Fruit fly (Drosophila melanogaster) whole organism, wandering third instar larva: Measurements from ENCODE around the gene CG5853.

ENCODE experiments used
- Abd-B ChIP-seq: fragments of >200 bp; optimal IDR thresholded peaks from 2 replicates; lab custom pipeline; 2017; ENCODE audit warnings: missing biosample characterization, missing genetic modification characterization
- CG32264 ChIP-seq: fragments of 200-800 bp; sonication (Bioruptor generic); optimal IDR thresholded peaks from 2 replicates; lab custom pipeline; 2016; ENCODE audit warnings: missing biosample characterization, missing genetic modification characterization
- CG9705 ChIP-seq: fragments of 200-800 bp; sonication (Bioruptor generic); optimal IDR thresholded peaks from 2 replicates; lab custom pipeline; 2018; ENCODE audit warnings: missing biosample characterization, mild to moderate bottlenecking, missing genetic modification characterization
- CrebA ChIP-seq: fragments of 200-800 bp; sonication (Bioruptor generic); optimal IDR thresholded peaks from 2 replicates; lab custom pipeline; 2016; ENCODE audit warnings: missing biosample characterization, mild to moderate bottlenecking, missing genetic modification characterization, borderline replicate concordance
- Dfd ChIP-seq: fragments of >200 bp; optimal IDR thresholded peaks from 2 replicates; lab custom pipeline; 2017; ENCODE audit warnings: missing biosample characterization, missing genetic modification characterization
- Dif ChIP-seq: fragments of 200-275, 200-300 bp; sonication (Bioruptor generic); optimal IDR thresholded peaks from 2 replicates; lab custom pipeline; 2018; ENCODE audit warnings: missing biosample characterization, missing genetic modification characterization; ENCODE audit not compliant: partially characterized antibody
- GATAd ChIP-seq: sonication (Bioruptor generic); optimal IDR thresholded peaks from 2 replicates; lab custom pipeline; 2016; ENCODE audit warnings: missing biosample characterization, missing genetic modification characterization
- HLH106 ChIP-seq: fragments of 200-800 bp; optimal IDR thresholded peaks from 3 replicates; lab custom pipeline; 2019; ENCODE audit warnings: missing biosample characterization, mild to moderate bottlenecking, missing genetic modification characterization, moderate library complexity
- Hnf4 ChIP-seq: fragments of 200-800 bp; sonication (Bioruptor generic); optimal IDR thresholded peaks from 2 replicates; lab custom pipeline; 2016; ENCODE audit warnings: missing biosample characterization, mild to moderate bottlenecking, missing genetic modification characterization
- Hr78 ChIP-seq: fragments of >200 bp; optimal IDR thresholded peaks from 2 replicates; lab custom pipeline; 2017; ENCODE audit warnings: missing biosample characterization, missing genetic modification characterization
- Hr83 ChIP-seq: fragments of 200-300 bp; sonication (Bioruptor generic); optimal IDR thresholded peaks from 2 replicates; lab custom pipeline; 2016; ENCODE audit warnings: missing biosample characterization, mild to moderate bottlenecking, missing genetic modification characterization, moderate library complexity; ENCODE audit not compliant: poor library complexity, severe bottlenecking
- Jra ChIP-seq: sonication (Bioruptor generic); optimal IDR thresholded peaks from 2 replicates; lab custom pipeline; 2016; ENCODE audit warnings: missing biosample characterization, missing genetic modification characterization
- Mio ChIP-seq: sonication (Bioruptor generic); optimal IDR thresholded peaks from 2 replicates; lab custom pipeline; 2016; ENCODE audit warnings: missing biosample characterization, missing genetic modification characterization
- Myc ChIP-seq: fragments of >200 bp; optimal IDR thresholded peaks from 2 replicates; lab custom pipeline; 2017
- N ChIP-seq: fragments of >200 bp; optimal IDR thresholded peaks from 2 replicates; lab custom pipeline; 2018; ENCODE audit warnings: missing biosample characterization, missing external identifiers, missing genetic modification characterization
- OdsH ChIP-seq: fragments of 200-800 bp; sonication (Bioruptor generic); optimal IDR thresholded peaks from 2 replicates; lab custom pipeline; 2016; ENCODE audit warnings: missing biosample characterization, mild to moderate bottlenecking, missing genetic modification characterization
- Rel ChIP-seq, 2 experiments: fragments of 200-800 bp; sonication (Bioruptor generic) in 1 of 2; optimal IDR thresholded peaks; 2 replicates in 1 of 2; 3 replicates in 1 of 2; lab custom pipeline; 2016 to 2019; ENCODE audit warnings: mild to moderate bottlenecking in 2 of 2, missing biosample characterization in 2 of 2, missing genetic modification characterization in 2 of 2, moderate library complexity in 1 of 2
- Sp1 ChIP-seq: fragments of 200-800 bp; sonication (Bioruptor generic); optimal IDR thresholded peaks from 3 replicates; lab custom pipeline; 2019; ENCODE audit warnings: missing biosample characterization, mild to moderate bottlenecking, missing genetic modification characterization, moderate library complexity
- Vsx2 ChIP-seq: fragments of 200-300, 225-300 bp; sonication (Bioruptor generic); optimal IDR thresholded peaks from 2 replicates; lab custom pipeline; 2018; ENCODE audit warnings: missing biosample characterization, missing genetic modification characterization; ENCODE audit not compliant: partially characterized antibody
- br ChIP-seq: fragments of 200-800 bp; sonication (Bioruptor generic); optimal IDR thresholded peaks from 2 replicates; lab custom pipeline; 2016; ENCODE audit warnings: missing biosample characterization, missing genetic modification characterization
- brk ChIP-seq: fragments of 200-800 bp; sonication (Bioruptor generic); optimal IDR thresholded peaks from 2 replicates; lab custom pipeline; 2016; ENCODE audit warnings: missing biosample characterization, mild to moderate bottlenecking, missing genetic modification characterization
- dl ChIP-seq, 2 experiments: fragments of 175-275, 200-275 bp in 1 of 2; fragments of 200-275 bp in 1 of 2; sonication (Bioruptor generic); optimal IDR thresholded peaks; lab custom pipeline; 2018; ENCODE audit warnings: mild to moderate bottlenecking in 2 of 2, missing biosample characterization in 2 of 2, missing genetic modification characterization in 2 of 2, moderate library complexity in 2 of 2; ENCODE audit not compliant: partially characterized antibody in 2 of 2, insufficient read depth in 1 of 2
- dmrt93B ChIP-seq: fragments of 200-800 bp; sonication (Bioruptor generic); optimal IDR thresholded peaks from 2 replicates; lab custom pipeline; 2018; ENCODE audit warnings: missing biosample characterization, mild to moderate bottlenecking, missing genetic modification characterization
- dsf ChIP-seq: sonication (Bioruptor generic); optimal IDR thresholded peaks from 2 replicates; lab custom pipeline; 2016; ENCODE audit warnings: missing biosample characterization, missing genetic modification characterization, borderline replicate concordance
- ey ChIP-seq: fragments of 200-800 bp; sonication (Bioruptor generic); optimal IDR thresholded peaks from 2 replicates; lab custom pipeline; 2016; ENCODE audit warnings: missing biosample characterization, missing genetic modification characterization
- foxo ChIP-seq, 2 experiments: fragments of 200-800 bp; sonication (Bioruptor generic); optimal IDR thresholded peaks; 2 replicates in 1 of 2; 3 replicates in 1 of 2; lab custom pipeline; 2016 to 2017; ENCODE audit warnings: missing biosample characterization in 2 of 2, missing genetic modification characterization in 2 of 2
- fru ChIP-seq: fragments of 200-800 bp; sonication (Bioruptor generic); optimal IDR thresholded peaks from 3 replicates; lab custom pipeline; 2016; ENCODE audit warnings: missing biosample characterization, mild to moderate bottlenecking, missing genetic modification characterization
- h ChIP-seq: fragments of 200-800 bp; sonication (Bioruptor generic); optimal IDR thresholded peaks from 3 replicates; lab custom pipeline; 2016; ENCODE audit warnings: missing biosample characterization, mild to moderate bottlenecking, missing genetic modification characterization
- jim ChIP-seq: fragments of 175-275, 200-325 bp; sonication (Bioruptor generic); optimal IDR thresholded peaks from 2 replicates; lab custom pipeline; 2016; ENCODE audit warnings: missing biosample characterization, mild to moderate bottlenecking, missing genetic modification characterization
- lola ChIP-seq: fragments of >200 bp; optimal IDR thresholded peaks from 2 replicates; lab custom pipeline; 2017; ENCODE audit warnings: missing biosample characterization, missing genetic modification characterization
- pan ChIP-seq: fragments of >200 bp; optimal IDR thresholded peaks from 2 replicates; lab custom pipeline; 2017
- psq ChIP-seq: fragments of 200-800 bp; sonication (Bioruptor generic); optimal IDR thresholded peaks from 3 replicates; lab custom pipeline; 2017; ENCODE audit warnings: missing biosample characterization, mild to moderate bottlenecking, missing genetic modification characterization, moderate library complexity
- rgr ChIP-seq: fragments of 200-800 bp; sonication (Bioruptor generic); optimal IDR thresholded peaks from 3 replicates; lab custom pipeline; 2016; ENCODE audit warnings: missing biosample characterization, mild to moderate bottlenecking, missing genetic modification characterization
- sage ChIP-seq: fragments of 200-800 bp; sonication (Bioruptor generic); optimal IDR thresholded peaks from 2 replicates; lab custom pipeline; 2016; ENCODE audit warnings: missing biosample characterization, mild to moderate bottlenecking, missing genetic modification characterization
- sv ChIP-seq: fragments of 200-800 bp; sonication (Bioruptor generic); optimal IDR thresholded peaks from 3 replicates; lab custom pipeline; 2016; ENCODE audit warnings: missing biosample characterization, missing genetic modification characterization
- tai ChIP-seq: sonication (Bioruptor generic); optimal IDR thresholded peaks from 2 replicates; lab custom pipeline; 2016; ENCODE audit warnings: missing biosample characterization, missing genetic modification characterization
- usp ChIP-seq: fragments of >200 bp; optimal IDR thresholded peaks from 2 replicates; lab custom pipeline; 2017; ENCODE audit warnings: missing biosample characterization, missing genetic modification characterization
- woc ChIP-seq: sonication (Bioruptor generic); optimal IDR thresholded peaks from 2 replicates; lab custom pipeline; 2016; ENCODE audit warnings: missing biosample characterization, mild to moderate bottlenecking, missing genetic modification characterization

The CG5853 gene

DNA sequence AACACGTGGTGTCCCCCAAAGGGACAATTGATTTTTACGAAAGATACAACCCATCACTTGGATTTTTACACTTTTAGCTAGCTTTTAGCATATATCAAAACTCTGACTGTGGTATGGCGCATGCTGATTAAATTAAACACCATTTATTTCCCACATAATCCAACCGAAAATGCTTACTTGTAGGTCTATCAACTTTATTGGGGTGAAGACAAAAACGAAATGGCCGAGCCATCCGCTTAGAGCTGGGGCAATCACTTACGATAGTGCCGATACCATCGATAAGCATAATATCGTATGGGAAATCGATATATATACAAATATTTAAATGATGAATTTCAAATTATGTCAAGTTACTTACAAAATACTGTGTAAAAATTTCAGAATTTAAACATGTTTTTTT, 50.2 kb downstream of the CG5853 start, which contains the start of gene RpS2:
RpS2 (minus strand) TSS at position 257 of the 400 bp plus-strand sequence.
- TF ChIP-seq Myc (lab: Kevin White, UChicago) (peak; percentile 53), CG32264 (GFP tag; lab: Kevin White, UChicago) (no peak), sage (GFP tag; lab: Kevin White, UChicago) (no peak), dl (GFP tag; optimal IDR thresholded peaks at IDR 0.05; lab: Kevin White, UChicago; ENCODE audit: insufficient read depth in 1 of 2, partially characterized antibody in 2 of 2) (no peak), Abd-B (GFP tag; lab: Kevin White, UChicago) (no peak), OdsH (GFP tag; lab: Kevin White, UChicago) (peak; percentile 41), foxo (GFP tag; optimal IDR thresholded peaks at IDR 0.05; lab: Kevin White, UChicago) (peak in 1 of 2 experiments; percentile 40), Rel (GFP tag; optimal IDR thresholded peaks at IDR 0.05; lab: Kevin White, UChicago) (no peak), Rel (tag; optimal IDR thresholded peaks at IDR 0.05; lab: Kevin White, UChicago) (peak; percentile 2), h (GFP tag; lab: Kevin White, UChicago) (peak; percentile 48), GATAd (no peak), Sp1 (GFP tag; lab: Kevin White, UChicago) (peak; percentile 62), Dfd (GFP tag; lab: Kevin White, UChicago) (no peak), Hr83 (peak; percentile 71), Hr78 (GFP tag; lab: Kevin White, UChicago) (no peak), pan (no peak), ey (GFP tag; lab: Kevin White, UChicago) (peak; percentile 9), br (GFP tag; lab: Kevin White, UChicago) (peak; percentile 51), psq (GFP tag; lab: Kevin White, UChicago) (no peak), Hnf4 (GFP tag; lab: Kevin White, UChicago) (peak; percentile 79), woc (GFP tag; lab: Kevin White, UChicago) (no peak), tai (GFP tag; lab: Kevin White, UChicago) (no peak), usp (no peak), HLH106 (tag; lab: Kevin White, UChicago) (no peak), jim (GFP tag; lab: Kevin White, UChicago) (no peak), fru (GFP tag; lab: Kevin White, UChicago) (peak; percentile 32), rgr (GFP tag; lab: Kevin White, UChicago) (peak; percentile 69), N (GFP tag; lab: Kevin White, UChicago) (no peak), lola (no peak), brk (peak; percentile 83), Dif (GFP tag; lab: Kevin White, UChicago) (no peak), sv (GFP tag; lab: Kevin White, UChicago) (peak; percentile 19), Vsx2 (no peak), CG9705 (GFP tag; lab: Kevin White, UChicago) (peak; percentile 25), dmrt93B (GFP tag; lab: Kevin White, UChicago) (no peak), dsf (peak; percentile 47), CrebA (no peak), Mio (GFP tag; lab: Kevin White, UChicago) (peak; percentile 8), Jra (peak; percentile 47)
- TF ChIP-seq, all 38 proteins: peak for 18

DNA sequence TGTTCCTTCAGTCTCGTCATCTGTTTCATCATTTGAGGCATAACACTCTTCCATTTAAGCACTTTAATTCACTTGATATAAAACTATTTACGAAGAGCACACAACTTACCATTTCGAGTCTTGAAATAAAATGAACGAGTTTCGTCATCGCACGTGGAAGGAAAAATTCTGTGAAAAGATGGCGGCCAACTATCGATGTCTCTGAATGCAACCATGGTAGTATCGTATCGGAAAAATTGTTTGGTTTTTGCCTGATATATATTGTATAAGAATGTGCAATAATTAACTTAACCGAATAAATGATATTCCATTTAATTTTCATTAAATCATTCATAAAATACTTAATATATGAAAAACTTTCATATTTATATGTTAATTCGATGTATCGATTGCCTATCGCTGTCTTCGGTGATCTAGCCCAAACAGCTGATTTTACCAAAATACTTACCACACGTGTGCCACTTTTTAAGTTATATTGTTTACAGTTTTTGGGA, 52.5 kb downstream of the CG5853 start, which contains the start of gene Bka:
Bka (plus strand) TSS at position 417 of the 494 bp plus-strand sequence.
- peak; percentile 36 for TF ChIP-seq br (GFP tag; lab: Kevin White, UChicago)
- TF ChIP-seq Abd-B (GFP tag; lab: Kevin White, UChicago) = no peak
- TF ChIP-seq CG9705 (GFP tag; lab: Kevin White, UChicago) = peak; percentile 30
- TF ChIP-seq psq (GFP tag; lab: Kevin White, UChicago) = peak; percentile 21
- peak; percentile 76 for TF ChIP-seq Sp1 (GFP tag; lab: Kevin White, UChicago)
- TF ChIP-seq dmrt93B (GFP tag; lab: Kevin White, UChicago) = no peak
- no peak for TF ChIP-seq Mio (GFP tag; lab: Kevin White, UChicago)
- TF ChIP-seq brk = peak; percentile 86
- TF ChIP-seq sv (GFP tag; lab: Kevin White, UChicago) = peak; percentile 52
- peak in 1 of 2 experiments; percentile 43 for TF ChIP-seq foxo (GFP tag; optimal IDR thresholded peaks at IDR 0.05; lab: Kevin White, UChicago)
- TF ChIP-seq rgr (GFP tag; lab: Kevin White, UChicago) = peak; percentile 76
- no peak for TF ChIP-seq jim (GFP tag; lab: Kevin White, UChicago)
- peak; percentile 49 for TF ChIP-seq HLH106 (tag; lab: Kevin White, UChicago)
- peak; percentile 56 for TF ChIP-seq h (GFP tag; lab: Kevin White, UChicago)
- TF ChIP-seq Myc (lab: Kevin White, UChicago) = peak; percentile 82
- peak; percentile 55 for TF ChIP-seq sage (GFP tag; lab: Kevin White, UChicago)
- TF ChIP-seq OdsH (GFP tag; lab: Kevin White, UChicago) = peak; percentile 60
- TF ChIP-seq tai (GFP tag; lab: Kevin White, UChicago) = no peak
- TF ChIP-seq Dfd (GFP tag; lab: Kevin White, UChicago) = no peak
- peak; percentile 66 for TF ChIP-seq Hnf4 (GFP tag; lab: Kevin White, UChicago)
- no peak for TF ChIP-seq Rel (GFP tag; optimal IDR thresholded peaks at IDR 0.05; lab: Kevin White, UChicago)
- peak; percentile 50 for TF ChIP-seq Rel (tag; optimal IDR thresholded peaks at IDR 0.05; lab: Kevin White, UChicago)
